Worm (Caenorhabditis elegans): ENCODE results near the gene msra-1.

- no peak for TF ChIP-seq ztf-29 (GFP tag; IDR thresholded peaks at IDR 0.05)
- no peak for TF ChIP-seq tab-1 (GFP tag; IDR thresholded peaks at IDR 0.05)
- no peak for TF ChIP-seq flt-1 (GFP tag; IDR thresholded peaks at IDR 0.05)
- TF ChIP-seq klf-2 (GFP tag; conservative IDR thresholded peaks at IDR 0.05): no peak
- TF ChIP-seq ztf-23 (GFP tag; IDR thresholded peaks at IDR 0.05): no peak
Measured at ce11 chrII:7357176-7357575, 6.7 kb downstream of the msra-1 start.
